Fruit fly (Drosophila melanogaster) whole organism, embryonic: Measurements from ENCODE around the gene Chmp1.

ENCODE experiments used
- Bdp1 ChIP-seq: fragments of 200-800 bp; sonication (Bioruptor generic); optimal IDR thresholded peaks from 3 replicates; lab custom pipeline; 2016; ENCODE audit warnings: missing biosample characterization, missing genetic modification characterization
- Blimp-1 ChIP-seq: fragments of 200-800 bp; sonication (Bioruptor generic); optimal IDR thresholded peaks from 3 replicates; lab custom pipeline; 2018; ENCODE audit warnings: missing biosample characterization, missing genetic modification characterization, mild to moderate bottlenecking, moderate library complexity, missing genetic modification reagents
- Bteb2 ChIP-seq: fragments of 200-800 bp; sonication (Bioruptor generic); optimal IDR thresholded peaks from 2 replicates; lab custom pipeline; 2016; ENCODE audit warnings: missing biosample characterization, missing genetic modification characterization
- CG10147 ChIP-seq: fragments of 200-800 bp; sonication (Bioruptor generic); optimal IDR thresholded peaks from 2 replicates; lab custom pipeline; 2019; ENCODE audit warnings: missing biosample characterization, mild to moderate bottlenecking, missing genetic modification characterization, moderate library complexity
- CG10274 ChIP-seq: fragments of 200-800 bp; sonication (Bioruptor generic); optimal IDR thresholded peaks from 3 replicates; lab custom pipeline; 2017; ENCODE audit warnings: missing biosample characterization, mild to moderate bottlenecking, missing genetic modification characterization
- CG10462 ChIP-seq: fragments of 200-800 bp; sonication (Bioruptor generic); optimal IDR thresholded peaks from 2 replicates; lab custom pipeline; 2016; ENCODE audit warnings: missing biosample characterization, missing genetic modification characterization
- CG11085 ChIP-seq: fragments of 200-800 bp; sonication (Bioruptor generic); IDR thresholded peaks from 2 replicates; pipeline ENCODE4 v1.3.6; 2022; ENCODE audit warnings: missing biosample characterization, missing genetic modification characterization
- CG11696 ChIP-seq: fragments of 200-800 bp; sonication (Bioruptor generic); IDR thresholded peaks from 2 replicates; pipeline ENCODE4 v1.3.6; 2022; ENCODE audit warnings: missing biosample characterization, missing genetic modification characterization
- CG12155 ChIP-seq: fragments of 200-800 bp; sonication (Bioruptor generic); optimal IDR thresholded peaks from 3 replicates; lab custom pipeline; 2016; ENCODE audit warnings: missing biosample characterization, missing genetic modification characterization
- CG1233 ChIP-seq: fragments of 200-800 bp; sonication (Bioruptor generic); optimal IDR thresholded peaks from 4 replicates; lab custom pipeline; 2018; ENCODE audit warnings: missing biosample characterization, mild to moderate bottlenecking, missing genetic modification characterization
- CG13123 ChIP-seq: fragments of 200-800 bp; sonication (Bioruptor generic); optimal IDR thresholded peaks from 2 replicates; lab custom pipeline; 2016; ENCODE audit warnings: missing biosample characterization, missing genetic modification characterization
- CG16863 ChIP-seq: fragments of 200-800 bp; sonication (Bioruptor generic); optimal IDR thresholded peaks from 3 replicates; lab custom pipeline; 2016; ENCODE audit warnings: missing biosample characterization, missing genetic modification characterization
- CG17359 ChIP-seq: fragments of 200-800 bp; sonication (Bioruptor generic); optimal IDR thresholded peaks from 3 replicates; lab custom pipeline; 2018; ENCODE audit warnings: missing biosample characterization, mild to moderate bottlenecking, missing genetic modification characterization, moderate library complexity
- CG17829 ChIP-seq: fragments of 200-800 bp; optimal IDR thresholded peaks from 2 replicates; lab custom pipeline; 2019; ENCODE audit warnings: missing biosample characterization, mild to moderate bottlenecking, missing genetic modification characterization, moderate library complexity
- CG18011 ChIP-seq: fragments of 200-800 bp; sonication (Bioruptor generic); optimal IDR thresholded peaks from 2 replicates; lab custom pipeline; 2017; ENCODE audit warnings: missing biosample characterization, missing genetic modification characterization, mild to moderate bottlenecking, moderate library complexity, missing genotype
- CG18764 ChIP-seq: fragments of 200-800 bp; sonication (Bioruptor generic); optimal IDR thresholded peaks from 3 replicates; lab custom pipeline; 2016; ENCODE audit warnings: missing biosample characterization, missing genetic modification characterization
- CG2199 ChIP-seq: fragments of 200-800 bp; sonication (Bioruptor generic); IDR thresholded peaks from 3 replicates; pipeline ENCODE4 v1.3.6; 2022; ENCODE audit warnings: missing biosample characterization, missing genetic modification characterization
- CG2678 ChIP-seq: fragments of 200-800 bp; sonication (Bioruptor generic); optimal IDR thresholded peaks from 3 replicates; lab custom pipeline; 2019; ENCODE audit warnings: missing biosample characterization, mild to moderate bottlenecking, missing genetic modification characterization, moderate library complexity
- CG33557 ChIP-seq: fragments of 200-800 bp; sonication (Bioruptor generic); optimal IDR thresholded peaks from 2 replicates; lab custom pipeline; 2019; ENCODE audit warnings: missing biosample characterization, mild to moderate bottlenecking, missing genetic modification characterization, moderate library complexity
- CG4707 ChIP-seq: fragments of 200-800 bp; sonication (Bioruptor generic); optimal IDR thresholded peaks from 2 replicates; lab custom pipeline; 2018; ENCODE audit warnings: missing biosample characterization, mild to moderate bottlenecking, missing genetic modification characterization, moderate library complexity
- CG5180 ChIP-seq: fragments of 200-800 bp; sonication (Bioruptor generic); optimal IDR thresholded peaks from 3 replicates; lab custom pipeline; 2017; ENCODE audit warnings: missing biosample characterization, missing genetic modification characterization, mild to moderate bottlenecking, moderate library complexity, missing genetic modification reagents
- CG7271 ChIP-seq: fragments of 200-800 bp; sonication (Bioruptor generic); optimal IDR thresholded peaks from 2 replicates; lab custom pipeline; 2018; ENCODE audit warnings: missing biosample characterization, mild to moderate bottlenecking, missing genetic modification characterization, moderate library complexity
- CG7372 ChIP-seq: fragments of 200-800 bp; sonication (Bioruptor generic); IDR thresholded peaks from 2 replicates; pipeline ENCODE4 v1.3.6; 2022; ENCODE audit warnings: missing biosample characterization, missing genetic modification characterization
- CG8290 ChIP-seq, 3 experiments: fragments of 200-800 bp; sonication (Bioruptor generic); optimal IDR thresholded peaks; 2 replicates each; lab custom pipeline; 2016 to 2019; ENCODE audit warnings: missing biosample characterization in 3 of 3, missing genetic modification characterization in 3 of 3, mild to moderate bottlenecking in 2 of 3, moderate library complexity in 1 of 3
- CG8765 ChIP-seq: fragments of 200-800 bp; sonication (Bioruptor generic); IDR thresholded peaks from 2 replicates; pipeline ENCODE4 v1.3.6; 2022; ENCODE audit warnings: missing biosample characterization, missing genetic modification characterization
- CHES-1-like ChIP-seq: fragments of 200-800 bp; sonication (Bioruptor generic); optimal IDR thresholded peaks from 2 replicates; lab custom pipeline; 2016; ENCODE audit warnings: missing biosample characterization, missing genetic modification characterization
- D ChIP-seq, 2 experiments: fragments of 200-800 bp in 1 of 2; fragments of >200 bp in 1 of 2; sonication (Bioruptor generic) in 1 of 2; optimal IDR thresholded peaks; 2 replicates in 1 of 2; 3 replicates in 1 of 2; lab custom pipeline; 2017; ENCODE audit warnings: mild to moderate bottlenecking in 1 of 2, missing biosample characterization in 1 of 2, missing genetic modification characterization in 1 of 2, missing genetic modification reagents in 1 of 2
- ERR ChIP-seq: fragments of 200-800 bp; sonication (Bioruptor generic); optimal IDR thresholded peaks from 2 replicates; lab custom pipeline; 2016; ENCODE audit warnings: missing biosample characterization, missing genetic modification characterization
- H2.0 ChIP-seq: fragments of 200-800 bp; sonication (Bioruptor generic); IDR thresholded peaks from 2 replicates; pipeline ENCODE4 v1.3.6; 2022; ENCODE audit warnings: missing biosample characterization, missing genetic modification characterization
- HmgD ChIP-seq: fragments of 200-800 bp; sonication (Bioruptor generic); optimal IDR thresholded peaks from 3 replicates; lab custom pipeline; 2016; ENCODE audit warnings: missing biosample characterization, missing genetic modification characterization
- Hmr ChIP-seq: fragments of 200-800 bp; sonication (Bioruptor generic); optimal IDR thresholded peaks from 3 replicates; lab custom pipeline; 2017; ENCODE audit warnings: mild to moderate bottlenecking, missing biosample characterization, missing genetic modification reagents, missing genetic modification characterization
- Lhr ChIP-seq: fragments of 200-800 bp; sonication (Bioruptor generic); optimal IDR thresholded peaks from 3 replicates; lab custom pipeline; 2017; ENCODE audit warnings: mild to moderate bottlenecking, missing biosample characterization, missing genetic modification reagents, missing genetic modification characterization
- MESR4 ChIP-seq: fragments of 200-800 bp; sonication (Bioruptor generic); optimal IDR thresholded peaks from 2 replicates; lab custom pipeline; 2018; ENCODE audit warnings: missing biosample characterization, mild to moderate bottlenecking, missing genetic modification characterization, moderate library complexity
- Xbp1 ChIP-seq: fragments of 200-800 bp; sonication (Bioruptor generic); optimal IDR thresholded peaks from 3 replicates; lab custom pipeline; 2016; ENCODE audit warnings: missing biosample characterization, mild to moderate bottlenecking, missing genetic modification characterization
- chinmo ChIP-seq: fragments of 200-800 bp; sonication (Bioruptor generic); IDR thresholded peaks from 4 replicates; pipeline ENCODE4 v1.3.6; 2022; ENCODE audit warnings: missing biosample characterization, missing genetic modification characterization; ENCODE audit not compliant: partially characterized antibody
- corto ChIP-seq: fragments of 200-800 bp; sonication (Bioruptor generic); optimal IDR thresholded peaks from 2 replicates; lab custom pipeline; 2016; ENCODE audit warnings: missing biosample characterization, mild to moderate bottlenecking, missing genetic modification characterization, moderate library complexity
- da ChIP-seq: fragments of 200-800 bp; sonication (Bioruptor generic); optimal IDR thresholded peaks from 2 replicates; lab custom pipeline; 2016; ENCODE audit warnings: missing biosample characterization, missing genetic modification characterization
- disco-r ChIP-seq: fragments of 200-800 bp; sonication (Bioruptor generic); optimal IDR thresholded peaks from 2 replicates; lab custom pipeline; 2016; ENCODE audit warnings: missing biosample characterization, missing genetic modification characterization
- dpn ChIP-seq, 2 experiments: fragments of 200-800 bp; sonication (Bioruptor generic); optimal IDR thresholded peaks; 3 replicates each; lab custom pipeline; 2016; ENCODE audit warnings: missing biosample characterization in 2 of 2, missing genetic modification characterization in 2 of 2
- ewg ChIP-seq: fragments of 200-800 bp; sonication (Bioruptor generic); optimal IDR thresholded peaks from 3 replicates; lab custom pipeline; 2017; ENCODE audit warnings: mild to moderate bottlenecking, missing biosample characterization, missing genetic modification reagents, missing genetic modification characterization
- fd96Cb ChIP-seq: fragments of 200-800 bp; sonication (Bioruptor generic); optimal IDR thresholded peaks from 2 replicates; lab custom pipeline; 2018; ENCODE audit warnings: missing biosample characterization, mild to moderate bottlenecking, missing genetic modification characterization, moderate library complexity
- grau ChIP-seq: fragments of 200-800 bp; optimal IDR thresholded peaks from 3 replicates; lab custom pipeline; 2019; ENCODE audit warnings: missing biosample characterization, mild to moderate bottlenecking, missing genetic modification characterization, moderate library complexity
- gt ChIP-seq: fragments of 200-800 bp; sonication (Bioruptor generic); IDR thresholded peaks from 2 replicates; pipeline ENCODE4 v1.3.6; 2022; ENCODE audit warnings: missing biosample characterization, missing genetic modification characterization
- insv ChIP-seq, 2 experiments: fragments of 200-800 bp; sonication (Bioruptor generic); optimal IDR thresholded peaks; 3 replicates each; lab custom pipeline; 2016 to 2018; ENCODE audit warnings: missing biosample characterization in 2 of 2, missing genetic modification characterization in 2 of 2
- kah ChIP-seq: fragments of 200-800 bp; sonication (Bioruptor generic); optimal IDR thresholded peaks from 2 replicates; lab custom pipeline; 2018; ENCODE audit warnings: missing biosample characterization, mild to moderate bottlenecking, missing genetic modification characterization
- peb ChIP-seq: fragments of 200-800 bp; sonication (Bioruptor generic); IDR thresholded peaks from 2 replicates; pipeline ENCODE4 v1.3.6; 2022; ENCODE audit warnings: missing biosample characterization, missing genetic modification characterization
- psq ChIP-seq: fragments of 200-800 bp; sonication (Bioruptor generic); optimal IDR thresholded peaks from 2 replicates; lab custom pipeline; 2017; ENCODE audit warnings: missing biosample characterization, missing genetic modification characterization
- pum ChIP-seq: fragments of 200-800 bp; sonication (Bioruptor generic); optimal IDR thresholded peaks from 2 replicates; lab custom pipeline; 2016; ENCODE audit warnings: missing biosample characterization, missing genetic modification characterization

The Chmp1 gene

DNA sequence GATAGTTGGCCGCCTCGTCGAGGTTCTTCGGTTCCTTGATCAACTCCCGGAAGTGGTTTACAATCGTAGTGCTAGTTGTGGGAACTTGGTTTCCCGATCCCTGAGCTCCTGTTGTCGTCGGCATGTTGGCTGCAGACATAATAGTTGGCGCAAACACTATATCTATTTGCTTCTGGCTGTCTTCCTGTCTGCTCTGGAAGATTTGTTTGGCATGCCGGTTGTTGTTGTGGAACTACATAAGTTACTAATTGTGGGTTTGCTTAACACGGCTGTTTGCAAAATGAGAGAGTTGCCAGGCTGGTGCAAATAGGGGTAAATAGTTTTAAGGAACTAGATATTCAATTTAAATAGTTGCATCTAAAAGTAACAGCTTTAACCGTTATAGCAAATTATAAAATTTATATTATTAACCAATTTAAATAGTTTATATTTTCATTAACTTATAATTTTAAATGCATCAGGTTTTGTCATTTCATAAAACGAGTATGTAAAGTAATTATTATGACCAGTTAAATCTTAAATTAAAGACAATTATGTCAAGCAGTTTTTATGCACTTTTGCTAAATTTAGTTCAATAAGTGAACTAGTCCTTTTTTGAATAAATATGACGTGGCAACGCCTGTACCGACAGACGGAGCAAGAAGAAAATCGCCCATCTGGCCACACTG lies 2.2 kb downstream of the Chmp1 start, which contains the start of the genes Sgf11 and CG32202 (continued):
- TF ChIP-seq Bdp1 (GFP tag; lab: Kevin White, UChicago) (no peak), insv (GFP tag; optimal IDR thresholded peaks at IDR 0.05; lab: Kevin White, UChicago) (peak in 1 of 2 experiments; percentile 7), gt (GFP tag; lab: Robert Waterston, UW) (no peak), CG1233 (GFP tag; lab: Kevin White, UChicago) (peak; percentile 63), corto (GFP tag; lab: Kevin White, UChicago) (no peak), psq (peak; percentile 40), ERR (GFP tag; lab: Kevin White, UChicago) (no peak), CG7271 (no peak), Xbp1 (GFP tag; lab: Kevin White, UChicago) (peak; percentile 73), Hmr (GFP tag; lab: Kevin White, UChicago) (no peak), ewg (GFP tag; lab: Kevin White, UChicago) (peak; percentile 11), dpn (GFP tag; optimal IDR thresholded peaks at IDR 0.05; lab: Kevin White, UChicago) (peak; percentile 29 to 71), CG4707 (no peak), CG12155 (GFP tag; lab: Kevin White, UChicago) (peak; percentile 53), H2.0 (GFP tag; lab: Robert Waterston, UW) (peak; percentile 38; the same call in 1 of the 2 replicates), MESR4 (peak; percentile 4), CG33557 (GFP tag; lab: Kevin White, UChicago) (peak; percentile 60), CG10462 (GFP tag; lab: Kevin White, UChicago) (no peak), fd96Cb (tag; lab: Kevin White, UChicago) (peak; percentile 46), CG5180 (GFP tag; lab: Kevin White, UChicago) (no peak), D (optimal IDR thresholded peaks at IDR 0.05; lab: Kevin White, UChicago) (no peak), D (GFP tag; optimal IDR thresholded peaks at IDR 0.05; lab: Kevin White, UChicago) (peak; percentile 22), CHES-1-like (GFP tag; lab: Kevin White, UChicago) (peak; percentile 8), grau (tag; lab: Kevin White, UChicago) (peak; percentile 80), CG8765 (GFP tag; lab: Robert Waterston, UW) (no peak), Bteb2 (GFP tag; lab: Kevin White, UChicago) (peak; percentile 21), CG16863 (no peak), CG18011 (peak; percentile 59), peb (GFP tag; lab: Robert Waterston, UW) (no peak), CG10274 (GFP tag; lab: Kevin White, UChicago) (no peak), pum (GFP tag; lab: Kevin White, UChicago) (no peak), CG11085 (GFP tag; lab: Robert Waterston, UW) (no peak), da (no peak), kah (GFP tag; lab: Kevin White, UChicago) (no peak), Lhr (peak; percentile 51), HmgD (GFP tag; lab: Kevin White, UChicago) (peak; percentile 23), CG17359 (tag; lab: Kevin White, UChicago) (peak; percentile 53), CG17829 (tag; lab: Kevin White, UChicago) (peak; percentile 70), CG8290 (GFP tag; optimal IDR thresholded peaks at IDR 0.05; lab: Kevin White, UChicago) (peak; percentile 1), CG8290 (tag; optimal IDR thresholded peaks at IDR 0.05; lab: Kevin White, UChicago) (no peak), CG10147 (GFP tag; lab: Kevin White, UChicago) (peak; percentile 59), CG11696 (GFP tag; lab: Robert Waterston, UW) (no peak), CG7372 (GFP tag; lab: Robert Waterston, UW) (peak; percentile 42; the same call in 1 of the 2 replicates), CG2678 (peak; percentile 80), Blimp-1 (no peak), chinmo (GFP tag; lab: Robert Waterston, UW) (no peak), disco-r (GFP tag; lab: Kevin White, UChicago) (no peak), CG2199 (0 out of 3 replicates have a peak, but pooled peaks have one; percentile 31), CG13123 (GFP tag; lab: Kevin White, UChicago) (peak; percentile 19), CG18764 (GFP tag; lab: Kevin White, UChicago) (peak; percentile 6)
